Fruit fly (Drosophila melanogaster) whole organism, prepupa: ENCODE measurements around the gene CG14453.

Source experiments
- CG3032 ChIP-seq: fragments of 200-800 bp; optimal IDR thresholded peaks from 2 replicates; lab custom pipeline; 2019; ENCODE audit warnings: missing biosample characterization, mild to moderate bottlenecking, missing genetic modification characterization, moderate library complexity
- Eip93F ChIP-seq: fragments of 200-800 bp; sonication (Bioruptor generic); optimal IDR thresholded peaks from 2 replicates; lab custom pipeline; 2016; ENCODE audit warnings: missing biosample characterization, mild to moderate bottlenecking, missing genetic modification characterization
- lz ChIP-seq: fragments of 200-800 bp; sonication (Bioruptor generic); optimal IDR thresholded peaks from 3 replicates; lab custom pipeline; 2016; ENCODE audit warnings: missing biosample characterization, missing genetic modification characterization
- pdm3 ChIP-seq: fragments of 200-800 bp; sonication (Bioruptor generic); optimal IDR thresholded peaks from 3 replicates; lab custom pipeline; 2016; ENCODE audit warnings: missing biosample characterization, missing genetic modification characterization
- spab ChIP-seq: fragments of 200-800 bp; sonication (Bioruptor generic); optimal IDR thresholded peaks from 2 replicates; lab custom pipeline; 2017; ENCODE audit warnings: missing biosample characterization, mild to moderate bottlenecking, missing genetic modification characterization, missing genetic modification reagents
- svp ChIP-seq: fragments of 200-800 bp; sonication (Bioruptor generic); peaks from one replicate; lab custom pipeline; 2016; ENCODE audit warnings: missing biosample characterization, missing genetic modification characterization

dm6 chr3L:22652425-22652824 is 41.5 kb upstream of the CG14453 start, which contains the start of gene CG33772:
- TF ChIP-seq Eip93F (GFP tag; lab: Kevin White, UChicago) = no peak
- no peak for TF ChIP-seq pdm3 (GFP tag; lab: Kevin White, UChicago)
- no peak for TF ChIP-seq lz (GFP tag; lab: Kevin White, UChicago)
- TF ChIP-seq spab (GFP tag; lab: Kevin White, UChicago) = no peak
- no peak for TF ChIP-seq svp (GFP tag; lab: Kevin White, UChicago)
- no peak for TF ChIP-seq CG3032 (tag; lab: Kevin White, UChicago)
